Worm (Caenorhabditis elegans) whole organism, L1 larva: Measurements from ENCODE around the gene C49C3.11.

Experiments
- ama-1 ChIP-seq: fragments of 150-350 bp; optimal IDR thresholded peaks from 2 replicates; lab custom pipeline; 2014
- ceh-82 ChIP-seq, 3 experiments: fragments of 150-350 bp in 1 of 3; sonication (generic microtip) in 2 of 3; optimal IDR thresholded peaks; 2 replicates each; lab custom pipeline; 2014 to 2017; ENCODE audit warnings: missing biosample characterization in 3 of 3, missing genetic modification characterization in 3 of 3
- ceh-90 ChIP-seq: sonication (generic microtip); optimal IDR thresholded peaks from 2 replicates; lab custom pipeline; 2016; ENCODE audit warnings: missing genetic modification characterization, missing compliant biosample characterization
- dpl-1 ChIP-seq, 3 experiments: fragments of 150-350 bp in 2 of 3; sonication (generic microtip) in 1 of 3; optimal IDR thresholded peaks; 2 replicates each; lab custom pipeline; 2014 to 2017; ENCODE audit warnings: missing biosample characterization in 3 of 3, missing genetic modification characterization in 3 of 3, missing genetic modification reagents in 3 of 3
- egl-13 ChIP-seq: sonication (generic microtip); optimal IDR thresholded peaks from 2 replicates; lab custom pipeline; 2016; ENCODE audit warnings: missing genotype, missing genetic modification reagents, missing genetic modification characterization, missing compliant biosample characterization
- fos-1 ChIP-seq: fragments of 150-350 bp; optimal IDR thresholded peaks from 2 replicates; lab custom pipeline; 2014; ENCODE audit warnings: missing biosample characterization, missing genetic modification characterization
- nhr-237 ChIP-seq: fragments of 150-350 bp; optimal IDR thresholded peaks from 2 replicates; lab custom pipeline; 2014; ENCODE audit warnings: missing biosample characterization, missing genetic modification characterization
- nhr-77 ChIP-seq: fragments of 150-350 bp; optimal IDR thresholded peaks from 2 replicates; lab custom pipeline; 2014; ENCODE audit warnings: missing biosample characterization, missing genetic modification characterization
- nhr-85 ChIP-seq: sonication (generic microtip); peaks from one replicate; lab custom pipeline; 2016; ENCODE audit warnings: missing genetic modification characterization, inconsistent platforms, missing compliant biosample characterization
- swsn-7 ChIP-seq: sonication (generic microtip); optimal IDR thresholded peaks from 2 replicates; lab custom pipeline; 2016; ENCODE audit warnings: missing genetic modification characterization, missing compliant biosample characterization
- unc-130 ChIP-seq: fragments of 150-350 bp; optimal IDR thresholded peaks from 2 replicates; lab custom pipeline; 2017; ENCODE audit warnings: missing biosample characterization, missing genetic modification characterization, inconsistent platforms
- xbp-1 ChIP-seq: sonication (generic microtip); optimal IDR thresholded peaks from 2 replicates; lab custom pipeline; 2016; ENCODE audit warnings: missing genetic modification characterization, missing compliant biosample characterization

ce11 chrIV:17328834-17329233 is 14.7 kb upstream of the C49C3.11 start, which contains the start of gene ceh-88:
- peak in 1 of 3 experiments; percentile 4 for TF ChIP-seq dpl-1 (GFP tag; optimal IDR thresholded peaks at IDR 0.05; lab: Kevin White, UChicago)
- TF ChIP-seq xbp-1 (tag; lab: Kevin White, UChicago), result no peak
- TF ChIP-seq ceh-90 (tag; lab: Kevin White, UChicago), result no peak
- no peak for TF ChIP-seq swsn-7 (tag; lab: Kevin White, UChicago)
- no peak for TF ChIP-seq ceh-82 (tag; optimal IDR thresholded peaks at IDR 0.05; lab: Kevin White, UChicago)
- TF ChIP-seq unc-130 (tag; lab: Kevin White, UChicago), result no peak
- no peak for TF ChIP-seq egl-13 (tag; lab: Kevin White, UChicago)
- TF ChIP-seq nhr-77, result no peak
- TF ChIP-seq nhr-85, result no peak
- TF ChIP-seq nhr-237 (tag; lab: Kevin White, UChicago), result no peak
- TF ChIP-seq fos-1 (tag; lab: Kevin White, UChicago), result no peak
- no peak for TF ChIP-seq ama-1 (lab: Kevin White, UChicago)
